Worm (Caenorhabditis elegans): ENCODE measurements around the gene F43C11.1.

ce11 chrII:2317883-2318357, 39.0 kb upstream of the F43C11.1 start, which contains the start of the genes ZK1240.5 and ZK1240.9:
- TF ChIP-seq pros-1 (tag; optimal IDR thresholded peaks at IDR 0.05), result no peak
- no peak for TF ChIP-seq ceh-31 (tag; optimal IDR thresholded peaks at IDR 0.05)

All from whole organism, late embryonic.